In genomic region chr2L:12483866-12484554, dm6 we compare ENCODE assay signal across 5 fruit fly cellular contexts.
TF ChIP-seq lines count a peak whose summit lies in the region.

No protein-coding gene starts in this region.

- TF ChIP-seq CTCF in whole organism, embryonic (GFP tag; optimal IDR thresholded peaks at IDR 0.05; lab: Kevin White, UChicago): no peak

TF ChIP-seq in whole organism, adult, 20 proteins besides CTCF, POLR2A, EP300 and RAD21 (continues in another document):
- TF ChIP-seq Mnt (GFP tag; optimal IDR thresholded peaks at IDR 0.05; lab: Kevin White, UChicago): peak; percentile 74
- peak; percentile 90 for TF ChIP-seq CG11617 (GFP tag; optimal IDR thresholded peaks at IDR 0.05; lab: Kevin White, UChicago)
- TF ChIP-seq tj (GFP tag; optimal IDR thresholded peaks at IDR 0.05; lab: Kevin White, UChicago): peak; percentile 64
- no peak for TF ChIP-seq kay (GFP tag; lab: Kevin White, UChicago; ENCODE audit: borderline replicate concordance)
- peak; percentile 79 for TF ChIP-seq pad (GFP tag; optimal IDR thresholded peaks at IDR 0.05; lab: Kevin White, UChicago)
- TF ChIP-seq cnc (optimal IDR thresholded peaks at IDR 0.05; lab: Kevin White, UChicago): no peak
- peak; percentile 77 for TF ChIP-seq ovo (GFP tag; optimal IDR thresholded peaks at IDR 0.05; lab: Kevin White, UChicago)
- TF ChIP-seq CG7045 (GFP tag; optimal IDR thresholded peaks at IDR 0.05; lab: Kevin White, UChicago): peak; percentile 91
- TF ChIP-seq Clk (GFP tag; optimal IDR thresholded peaks at IDR 0.05; lab: Kevin White, UChicago): peak; percentile 78
- peak; percentile 96 for TF ChIP-seq bab1 (GFP tag; optimal IDR thresholded peaks at IDR 0.05; lab: Kevin White, UChicago)
- TF ChIP-seq CG33017 (tag; optimal IDR thresholded peaks at IDR 0.05; lab: Kevin White, UChicago): peak; percentile 90
- TF ChIP-seq toe (GFP tag; optimal IDR thresholded peaks at IDR 0.05; lab: Kevin White, UChicago): peak; percentile 89
- TF ChIP-seq CG7101 (tag; optimal IDR thresholded peaks at IDR 0.05; lab: Kevin White, UChicago): peak; percentile 91
- TF ChIP-seq Hr96 (GFP tag; optimal IDR thresholded peaks at IDR 0.05; lab: Kevin White, UChicago): peak; percentile 90
- peak; percentile 93 for TF ChIP-seq CG5204 (GFP tag; optimal IDR thresholded peaks at IDR 0.05; lab: Kevin White, UChicago)
- TF ChIP-seq cic (GFP tag; optimal IDR thresholded peaks at IDR 0.05; lab: Kevin White, UChicago): peak; percentile 17
- TF ChIP-seq Crg-1 (GFP tag; optimal IDR thresholded peaks at IDR 0.05; lab: Kevin White, UChicago): peak; percentile 85
- peak; percentile 88 for TF ChIP-seq CG12768 (GFP tag; optimal IDR thresholded peaks at IDR 0.05; lab: Kevin White, UChicago)

TF ChIP-seq in whole organism, embryonic, 481 proteins besides CTCF, POLR2A, EP300 and RAD21 (continues in another document):
- TF ChIP-seq HLH3B (GFP tag; IDR thresholded peaks at IDR 0.05; lab: Robert Waterston, UW) (peak; percentile 86; the same call in 1 of the 2 replicates), stc (GFP tag; IDR thresholded peaks at IDR 0.05; lab: Robert Waterston, UW) (peak; percentile 91), CG17912 (GFP tag; optimal IDR thresholded peaks at IDR 0.05; lab: Kevin White, UChicago) (peak; percentile 54), abd-A (tag; optimal IDR thresholded peaks at IDR 0.05; lab: Kevin White, UChicago) (peak; percentile 87), CG3838 (GFP tag; optimal IDR thresholded peaks at IDR 0.05; lab: Kevin White, UChicago) (peak; percentile 16), CG14965 (GFP tag; optimal IDR thresholded peaks at IDR 0.05; lab: Kevin White, UChicago; ENCODE audit: borderline replicate concordance) (peak; percentile 45), Hr51 (GFP tag; optimal IDR thresholded peaks at IDR 0.05; lab: Kevin White, UChicago) (peak; percentile 72 to 93), CG8281 (tag; optimal IDR thresholded peaks at IDR 0.05; lab: Kevin White, UChicago) (peak; percentile 74), btn (GFP tag; optimal IDR thresholded peaks at IDR 0.05; lab: Kevin White, UChicago) (peak; percentile 76), CG8388 (GFP tag; optimal IDR thresholded peaks at IDR 0.05; lab: Kevin White, UChicago) (peak; percentile 85), wdn (GFP tag; IDR thresholded peaks at IDR 0.05; lab: Robert Waterston, UW) (peak; percentile 69), bigmax (GFP tag; optimal IDR thresholded peaks at IDR 0.05; lab: Kevin White, UChicago) (no peak), yki (optimal IDR thresholded peaks at IDR 0.05; lab: Kevin White, UChicago) (no peak), CG3847 (GFP tag; IDR thresholded peaks at IDR 0.05; lab: Robert Waterston, UW) (peak; percentile 87), grn (GFP tag; optimal IDR thresholded peaks at IDR 0.05; lab: Kevin White, UChicago) (peak; percentile 77), trh (GFP tag; optimal IDR thresholded peaks at IDR 0.05; lab: Kevin White, UChicago) (no peak), Deaf1 (tag; optimal IDR thresholded peaks at IDR 0.05; lab: Kevin White, UChicago) (peak; percentile 57), CG11247 (GFP tag; IDR thresholded peaks at IDR 0.05; lab: Robert Waterston, UW) (0 out of 2 replicates have a peak, but pooled peaks have one; percentile 76)

TF ChIP-seq in whole organism, prepupa, 60 proteins besides CTCF, POLR2A, EP300 and RAD21 (continues in another document):
- TF ChIP-seq fd59A (GFP tag; optimal IDR thresholded peaks at IDR 0.05; lab: Kevin White, UChicago) (peak; percentile 95), CG8632 (GFP tag; optimal IDR thresholded peaks at IDR 0.05; lab: Kevin White, UChicago) (peak; percentile 95), pdm3 (GFP tag; optimal IDR thresholded peaks at IDR 0.05; lab: Kevin White, UChicago) (peak; percentile 98), CG11762 (GFP tag; optimal IDR thresholded peaks at IDR 0.05; lab: Kevin White, UChicago; ENCODE audit: insufficient read depth) (peak; percentile 94), spab (GFP tag; optimal IDR thresholded peaks at IDR 0.05; lab: Kevin White, UChicago) (peak; percentile 95), CG3032 (tag; optimal IDR thresholded peaks at IDR 0.05; lab: Kevin White, UChicago) (peak; percentile 96), svp (GFP tag; lab: Kevin White, UChicago) (peak; percentile 99), CG6854 (GFP tag; optimal IDR thresholded peaks at IDR 0.05; lab: Kevin White, UChicago) (peak; percentile 92), Hr38 (GFP tag; optimal IDR thresholded peaks at IDR 0.05; lab: Kevin White, UChicago) (peak; percentile 34), Hr4 (GFP tag; optimal IDR thresholded peaks at IDR 0.05; lab: Kevin White, UChicago) (peak; percentile 91), achi (GFP tag; optimal IDR thresholded peaks at IDR 0.05; lab: Kevin White, UChicago) (peak; percentile 95), CG1621 (tag; optimal IDR thresholded peaks at IDR 0.05; lab: Kevin White, UChicago) (peak; percentile 95), CG11294 (GFP tag; IDR thresholded peaks at IDR 0.05; lab: Robert Waterston, UW) (peak; percentile 93), CG7368 (GFP tag; optimal IDR thresholded peaks at IDR 0.05; lab: Kevin White, UChicago) (peak; percentile 96), CG16779 (tag; optimal IDR thresholded peaks at IDR 0.05; lab: Kevin White, UChicago) (peak; percentile 79), CG6808 (GFP tag; optimal IDR thresholded peaks at IDR 0.05; lab: Kevin White, UChicago) (peak; percentile 95), CG10631 (GFP tag; optimal IDR thresholded peaks at IDR 0.05; lab: Kevin White, UChicago) (peak; percentile 96), CG9139 (GFP tag; optimal IDR thresholded peaks at IDR 0.05; lab: Kevin White, UChicago) (peak; percentile 94), Hr39 (GFP tag; optimal IDR thresholded peaks at IDR 0.05; lab: Kevin White, UChicago) (peak; percentile 99)

TF ChIP-seq in whole organism, pupa, 21 proteins besides CTCF, POLR2A, EP300 and RAD21:
- TF ChIP-seq Pif1A (GFP tag; optimal IDR thresholded peaks at IDR 0.05; lab: Kevin White, UChicago): peak; percentile 96
- TF ChIP-seq Snoo (tag; optimal IDR thresholded peaks at IDR 0.05; lab: Kevin White, UChicago): peak; percentile 93
- peak; percentile 92 for TF ChIP-seq gl (tag; optimal IDR thresholded peaks at IDR 0.05; lab: Kevin White, UChicago)
- peak; percentile 95 for TF ChIP-seq fd96Ca (GFP tag; IDR thresholded peaks at IDR 0.05; lab: Robert Waterston, UW)
- TF ChIP-seq CG9948 (tag; optimal IDR thresholded peaks at IDR 0.05; lab: Kevin White, UChicago): peak; percentile 95
- TF ChIP-seq CG10348 (GFP tag; IDR thresholded peaks at IDR 0.05; lab: Robert Waterston, UW): peak; percentile 86
- peak; percentile 86 for TF ChIP-seq CG13204 (GFP tag; optimal IDR thresholded peaks at IDR 0.05; lab: Kevin White, UChicago)
- peak; percentile 97 for TF ChIP-seq CG15710 (tag; optimal IDR thresholded peaks at IDR 0.05; lab: Kevin White, UChicago)
- peak; percentile 91 for TF ChIP-seq rn (GFP tag; IDR thresholded peaks at IDR 0.05; lab: Robert Waterston, UW)
- TF ChIP-seq CG34367 (tag; optimal IDR thresholded peaks at IDR 0.05; lab: Kevin White, UChicago): peak; percentile 94
- peak; percentile 70 for TF ChIP-seq EcR (GFP tag; optimal IDR thresholded peaks at IDR 0.05; lab: Kevin White, UChicago)
- TF ChIP-seq Ets98B (GFP tag; IDR thresholded peaks at IDR 0.05; lab: Robert Waterston, UW): peak; percentile 95
- peak; percentile 79 for TF ChIP-seq D1 (tag; optimal IDR thresholded peaks at IDR 0.05; lab: Kevin White, UChicago)
- peak; percentile 96 for TF ChIP-seq CG32121 (GFP tag; IDR thresholded peaks at IDR 0.05; lab: Robert Waterston, UW)
- TF ChIP-seq CG8301 (tag; optimal IDR thresholded peaks at IDR 0.05; lab: Kevin White, UChicago): peak; percentile 96
- peak; percentile 96 for TF ChIP-seq CG4496 (GFP tag; IDR thresholded peaks at IDR 0.05; lab: Robert Waterston, UW)
- peak; percentile 95 for TF ChIP-seq CG17806 (tag; optimal IDR thresholded peaks at IDR 0.05; lab: Kevin White, UChicago)
- TF ChIP-seq CG12605 (GFP tag; IDR thresholded peaks at IDR 0.05; lab: Robert Waterston, UW): peak; percentile 89
- peak; percentile 96 for TF ChIP-seq CG14655 (GFP tag; optimal IDR thresholded peaks at IDR 0.05; lab: Kevin White, UChicago)
- peak; percentile 96 for TF ChIP-seq Pif1B (GFP tag; optimal IDR thresholded peaks at IDR 0.05; lab: Kevin White, UChicago)
- TF ChIP-seq CG8159 (tag; optimal IDR thresholded peaks at IDR 0.05; lab: Kevin White, UChicago): peak; percentile 95
TF ChIP-seq in whole organism, pupa: peak in this region for 21.

TF ChIP-seq in whole organism, wandering third instar larva, 38 proteins besides CTCF, POLR2A, EP300 and RAD21 (continues in another document):
- TF ChIP-seq Jra (GFP tag; optimal IDR thresholded peaks at IDR 0.05; lab: Kevin White, UChicago) (peak; percentile 80), Hr78 (GFP tag; optimal IDR thresholded peaks at IDR 0.05; lab: Kevin White, UChicago) (no peak), usp (GFP tag; optimal IDR thresholded peaks at IDR 0.05; lab: Kevin White, UChicago) (no peak), N (GFP tag; optimal IDR thresholded peaks at IDR 0.05; lab: Kevin White, UChicago) (no peak), Mio (GFP tag; optimal IDR thresholded peaks at IDR 0.05; lab: Kevin White, UChicago) (peak; percentile 86), h (GFP tag; optimal IDR thresholded peaks at IDR 0.05; lab: Kevin White, UChicago) (peak; percentile 97), br (GFP tag; optimal IDR thresholded peaks at IDR 0.05; lab: Kevin White, UChicago) (peak; percentile 97), pan (optimal IDR thresholded peaks at IDR 0.05; lab: Kevin White, UChicago) (no peak), tai (GFP tag; optimal IDR thresholded peaks at IDR 0.05; lab: Kevin White, UChicago) (peak; percentile 89), ey (GFP tag; optimal IDR thresholded peaks at IDR 0.05; lab: Kevin White, UChicago) (peak; percentile 98), sv (GFP tag; optimal IDR thresholded peaks at IDR 0.05; lab: Kevin White, UChicago) (peak; percentile 82), foxo (GFP tag; optimal IDR thresholded peaks at IDR 0.05; lab: Kevin White, UChicago) (peak; percentile 77 to 97), CrebA (GFP tag; optimal IDR thresholded peaks at IDR 0.05; lab: Kevin White, UChicago; ENCODE audit: borderline replicate concordance) (no peak), Sp1 (GFP tag; optimal IDR thresholded peaks at IDR 0.05; lab: Kevin White, UChicago) (peak; percentile 96), jim (GFP tag; optimal IDR thresholded peaks at IDR 0.05; lab: Kevin White, UChicago) (no peak), fru (GFP tag; optimal IDR thresholded peaks at IDR 0.05; lab: Kevin White, UChicago) (peak; percentile 97), lola (GFP tag; optimal IDR thresholded peaks at IDR 0.05; lab: Kevin White, UChicago) (no peak), woc (GFP tag; optimal IDR thresholded peaks at IDR 0.05; lab: Kevin White, UChicago) (peak; percentile 98), dmrt93B (GFP tag; optimal IDR thresholded peaks at IDR 0.05; lab: Kevin White, UChicago) (peak; percentile 93), Hnf4 (GFP tag; optimal IDR thresholded peaks at IDR 0.05; lab: Kevin White, UChicago) (peak; percentile 96), CG32264 (GFP tag; optimal IDR thresholded peaks at IDR 0.05; lab: Kevin White, UChicago) (peak; percentile 95), Dif (GFP tag; optimal IDR thresholded peaks at IDR 0.05; lab: Kevin White, UChicago; ENCODE audit: partially characterized antibody) (peak; percentile 67), dl (GFP tag; optimal IDR thresholded peaks at IDR 0.05; lab: Kevin White, UChicago; ENCODE audit: insufficient read depth in 1 of 2, partially characterized antibody in 2 of 2) (peak; percentile 46 to 66)
